Fruit fly (Drosophila melanogaster): ENCODE data around the gene CG42296.

DNA sequence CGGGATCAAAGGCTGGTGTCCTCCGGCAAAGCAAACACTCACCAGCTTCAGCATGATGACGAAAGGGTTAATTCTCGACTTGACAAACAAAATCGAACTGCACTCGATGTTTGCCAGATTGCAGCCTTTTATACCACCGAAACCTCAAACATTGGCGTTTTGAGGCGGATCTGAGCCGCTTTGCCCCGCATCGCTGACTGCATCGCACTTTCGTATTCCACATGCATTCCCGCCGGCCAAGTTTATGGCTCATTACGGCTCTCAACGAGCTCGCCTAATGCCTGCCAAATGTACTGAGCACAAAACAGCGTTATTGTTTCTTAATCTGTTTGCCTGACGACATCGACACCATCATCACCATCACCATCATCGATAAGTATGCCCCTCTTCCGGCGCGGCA is 28.7 kb downstream of the CG42296 start, which contains the start of gene CG15353:
- TF ChIP-seq CTCF (optimal IDR thresholded peaks at IDR 0.05) (no peak), CG8478 (optimal IDR thresholded peaks at IDR 0.05) (no peak)
